Worm (Caenorhabditis elegans) whole organism, mixed stage, embryonic: ENCODE measurements around the gene acs-5.

Experiments
- blmp-1 ChIP-seq: fragments of 150-350 bp; optimal IDR thresholded peaks from 2 replicates; lab custom pipeline; 2014; ENCODE audit warnings: missing biosample characterization, missing genetic modification characterization
- elt-1 ChIP-seq: sonication (generic microtip); optimal IDR thresholded peaks from 2 replicates; lab custom pipeline; 2017; ENCODE audit warnings: missing genetic modification characterization, mild to moderate bottlenecking, missing compliant biosample characterization, antibody characterized with exemption, moderate library complexity, borderline replicate concordance; ENCODE audit not compliant: insufficient read depth
- lsy-2 ChIP-seq: fragments of 150-350 bp; optimal IDR thresholded peaks from 2 replicates; lab custom pipeline; 2014; ENCODE audit warnings: missing biosample characterization, missing genetic modification characterization
- nhr-12 ChIP-seq: fragments of 150-350 bp; optimal IDR thresholded peaks from 2 replicates; lab custom pipeline; 2014; ENCODE audit warnings: missing biosample characterization, missing genetic modification characterization
- nhr-237 ChIP-seq: fragments of 150-350 bp; optimal IDR thresholded peaks from 2 replicates; lab custom pipeline; 2014; ENCODE audit warnings: missing biosample characterization, missing genetic modification characterization
- nhr-76 ChIP-seq: sonication (generic microtip); optimal IDR thresholded peaks from 2 replicates; lab custom pipeline; 2017; ENCODE audit warnings: missing biosample characterization, missing genetic modification characterization
- sem-2 ChIP-seq: fragments of 200-800 bp; sonication (Bioruptor generic); optimal IDR thresholded peaks from 2 replicates; lab custom pipeline; 2018; ENCODE audit warnings: mild to moderate bottlenecking, missing genetic modification characterization, missing compliant biosample characterization
- snpc-4 ChIP-seq: fragments of 150-350 bp; optimal IDR thresholded peaks from 2 replicates; lab custom pipeline; 2014; ENCODE audit warnings: missing biosample characterization, missing genetic modification characterization
- unc-39 ChIP-seq: fragments of 150-350 bp; optimal IDR thresholded peaks from 2 replicates; lab custom pipeline; 2014; ENCODE audit warnings: missing biosample characterization, missing genetic modification characterization
- ztf-11 ChIP-seq: fragments of 150-350 bp; optimal IDR thresholded peaks from 2 replicates; lab custom pipeline; 2014; ENCODE audit warnings: missing biosample characterization, missing genetic modification characterization

DNA sequence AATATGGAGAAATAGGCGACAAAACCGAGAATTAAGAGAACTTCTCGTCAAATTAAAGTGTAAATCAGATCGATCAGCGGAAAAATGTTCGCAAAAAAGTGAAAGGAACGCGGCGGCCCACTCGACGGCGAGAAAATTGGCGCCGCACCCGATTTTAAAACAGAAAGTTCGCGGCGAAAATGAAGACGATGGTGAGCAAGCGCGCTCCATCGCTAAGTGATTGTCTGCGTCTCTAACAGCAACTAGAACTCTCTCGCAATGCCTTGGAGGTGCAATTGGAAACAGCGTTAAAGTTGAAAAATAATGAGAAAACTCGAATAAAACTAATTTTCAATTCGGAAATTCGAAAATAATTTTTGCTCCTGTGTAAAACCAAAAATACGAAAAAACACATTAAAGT, 13.3 kb downstream of the acs-5 start:
- TF ChIP-seq elt-1 (tag; lab: Kevin White, UChicago) (no peak), lsy-2 (tag; lab: Kevin White, UChicago) (peak; percentile 18), sem-2 (no peak), snpc-4 (tag; lab: Kevin White, UChicago) (no peak), nhr-12 (tag; lab: Kevin White, UChicago) (no peak), nhr-237 (tag; lab: Kevin White, UChicago) (peak; percentile 43), ztf-11 (no peak), unc-39 (no peak), nhr-76 (tag; lab: Kevin White, UChicago) (no peak), blmp-1 (tag; lab: Kevin White, UChicago) (peak; percentile 23)
